Fruit fly (Drosophila melanogaster): ENCODE measurements around the gene CG2082.

CG2082 gene

dm6 chr3R:5771614-5772202 is 9.2 kb downstream of the CG2082 start:
- TF ChIP-seq Hand (GFP tag; optimal IDR thresholded peaks at IDR 0.05) (no peak), scrt (GFP tag; optimal IDR thresholded peaks at IDR 0.05) (peak; percentile 42), CrebB (tag; optimal IDR thresholded peaks at IDR 0.05) (no peak), CG6791 (GFP tag; IDR thresholded peaks at IDR 0.05; ENCODE audit: partially characterized antibody) (no peak), Bgb (GFP tag; IDR thresholded peaks at IDR 0.05; ENCODE audit: partially characterized antibody) (0 out of 2 replicates have a peak, but pooled peaks have one; percentile 23), Poxn (GFP tag; IDR thresholded peaks at IDR 0.05) (no peak), HmgZ (tag; optimal IDR thresholded peaks at IDR 0.05) (no peak), abd-A (tag; optimal IDR thresholded peaks at IDR 0.05) (peak; percentile 53), CG5953 (GFP tag; IDR thresholded peaks at IDR 0.05) (no peak), z (GFP tag; IDR thresholded peaks at IDR 0.05) (peak; percentile 72), Deaf1 (tag; optimal IDR thresholded peaks at IDR 0.05) (peak; percentile 95), Ets65A (GFP tag) (peak; percentile 93), NFAT (GFP tag; IDR thresholded peaks at IDR 0.05) (0 out of 2 replicates have a peak, but pooled peaks have one; percentile 9), CG10979 (tag; optimal IDR thresholded peaks at IDR 0.05) (no peak), wek (GFP tag; optimal IDR thresholded peaks at IDR 0.05) (no peak), CG3281 (GFP tag; optimal IDR thresholded peaks at IDR 0.05) (no peak), crol (GFP tag; IDR thresholded peaks at IDR 0.05) (0 out of 2 replicates have a peak, but pooled peaks have one; percentile 28), CG10321 (GFP tag; IDR thresholded peaks at IDR 0.05) (0 out of 2 replicates have a peak, but pooled peaks have one; percentile 14), CG1832 (GFP tag; optimal IDR thresholded peaks at IDR 0.05) (peak; percentile 30), CG13894 (tag; optimal IDR thresholded peaks at IDR 0.05) (peak; percentile 46), CG31224 (GFP tag; IDR thresholded peaks at IDR 0.05) (peak; percentile 70), emc (GFP tag; optimal IDR thresholded peaks at IDR 0.05) (no peak)

dm6 chr3R:5760980-5761379 is 19.9 kb downstream of the CG2082 start:
- peak; percentile 3 for TF ChIP-seq MTF-1 (GFP tag; optimal IDR thresholded peaks at IDR 0.05; ENCODE audit: borderline replicate concordance)
- no peak for TF ChIP-seq CG11560 (tag; IDR thresholded peaks at IDR 0.05)
- peak; percentile 71 for TF ChIP-seq sens (GFP tag)
- TF ChIP-seq CG2202 (tag; optimal IDR thresholded peaks at IDR 0.05) = peak; percentile 37
- peak; percentile 46 for TF ChIP-seq dmrt11E (tag; optimal IDR thresholded peaks at IDR 0.05)
- TF ChIP-seq Dip3 (GFP tag; optimal IDR thresholded peaks at IDR 0.05) = no peak
- peak; percentile 39 for TF ChIP-seq ac (GFP tag; optimal IDR thresholded peaks at IDR 0.05)
- TF ChIP-seq hbn (GFP tag; IDR thresholded peaks at IDR 0.05; ENCODE audit: partially characterized antibody) = no peak
- peak; percentile 27 for TF ChIP-seq CG33557 (GFP tag; optimal IDR thresholded peaks at IDR 0.05)
- peak; percentile 79 for TF ChIP-seq CG15696 (tag; optimal IDR thresholded peaks at IDR 0.05)
- TF ChIP-seq CG6813 (GFP tag; optimal IDR thresholded peaks at IDR 0.05) = peak; percentile 39

- TF ChIP-seq nmo (GFP tag; optimal IDR thresholded peaks at IDR 0.05) (peak; percentile 62), NFAT (GFP tag; IDR thresholded peaks at IDR 0.05) (no peak; the same call in 1 of the 2 replicates), pan (optimal IDR thresholded peaks at IDR 0.05) (no peak), pan (GFP tag; optimal IDR thresholded peaks at IDR 0.05 in 1 of 2, IDR thresholded peaks at IDR 0.05 in 1 of 2) (peak in 1 of 2 experiments; percentile 20), tin (GFP tag; optimal IDR thresholded peaks at IDR 0.05) (peak; percentile 60), Side (GFP tag; optimal IDR thresholded peaks at IDR 0.05) (peak; percentile 63), CG10979 (tag; optimal IDR thresholded peaks at IDR 0.05) (peak; percentile 19), Nf-YC (tag; optimal IDR thresholded peaks at IDR 0.05) (peak; percentile 19), B-H2 (GFP tag; optimal IDR thresholded peaks at IDR 0.05) (peak; percentile 38), CG14860 (GFP tag; IDR thresholded peaks at IDR 0.05; ENCODE audit: partially characterized antibody) (peak; percentile 65), CG9609 (GFP tag; optimal IDR thresholded peaks at IDR 0.05) (peak; percentile 24), vnd (GFP tag; IDR thresholded peaks at IDR 0.05; ENCODE audit: partially characterized antibody) (peak; percentile 73), CG1792 (GFP tag; optimal IDR thresholded peaks at IDR 0.05) (peak; percentile 14), Sin3A (optimal IDR thresholded peaks at IDR 0.05) (peak; percentile 56), Dll (GFP tag; IDR thresholded peaks at IDR 0.05; ENCODE audit: partially characterized antibody) (peak; percentile 83), CG17186 (GFP tag; optimal IDR thresholded peaks at IDR 0.05) (peak; percentile 33), jumu (GFP tag; optimal IDR thresholded peaks at IDR 0.05) (peak; percentile 63)
These were observed 22.2 kb downstream of the CG2082 start, which contains the start of gene Sec8 for dm6 chr3R:5758624-5759209. TSS of gene Sec8 (minus strand) at chr3R:5758997.

Measured in whole organism, embryonic.